Fruit fly (Drosophila melanogaster) whole organism, embryonic: ENCODE results near the gene Pc.
A peak's percentile ranks its signal among the peaks of the same experiment; 100 is the strongest.

Source experiments
- Aef1 ChIP-seq: fragments of 200-800 bp; sonication (Bioruptor generic); IDR thresholded peaks from 3 replicates; pipeline ENCODE4 v1.3.6; 2022; ENCODE audit warnings: missing biosample characterization, missing genetic modification characterization
- Awh ChIP-seq: fragments of 200-800 bp; sonication (Bioruptor generic); IDR thresholded peaks from 2 replicates; pipeline ENCODE4, ENCODE4 v1.3.6; 2022; ENCODE audit warnings: missing biosample characterization, missing genetic modification characterization
- Bgb ChIP-seq: fragments of 200-800 bp; sonication (Bioruptor generic); IDR thresholded peaks from 2 replicates; pipeline ENCODE4 v1.3.6; 2022; ENCODE audit warnings: missing biosample characterization, missing genetic modification characterization; ENCODE audit not compliant: partially characterized antibody
- CG10274 ChIP-seq: fragments of 200-800 bp; sonication (Bioruptor generic); optimal IDR thresholded peaks from 3 replicates; lab custom pipeline; 2017; ENCODE audit warnings: missing biosample characterization, mild to moderate bottlenecking, missing genetic modification characterization
- CG10321 ChIP-seq: fragments of 200-800 bp; sonication (Bioruptor generic); IDR thresholded peaks from 2 replicates; pipeline ENCODE4 v1.3.6; 2022; ENCODE audit warnings: missing biosample characterization, missing genetic modification characterization
- CG10959 ChIP-seq: fragments of 200-800 bp; sonication (Bioruptor generic); IDR thresholded peaks from 2 replicates; pipeline ENCODE4 v1.3.6; 2022; ENCODE audit warnings: missing biosample characterization, missing genetic modification characterization
- CG11560 ChIP-seq: fragments of 200-800 bp; sonication (Bioruptor generic); IDR thresholded peaks from 3 replicates; pipeline ENCODE4 v1.3.6; 2022; ENCODE audit warnings: missing biosample characterization, missing genetic modification characterization
- CG12219 ChIP-seq: fragments of 200-800 bp; sonication (Bioruptor generic); optimal IDR thresholded peaks from 3 replicates; lab custom pipeline; 2018; ENCODE audit warnings: missing biosample characterization, mild to moderate bottlenecking, missing genetic modification characterization
- CG12659 ChIP-seq: fragments of 200-800 bp; sonication (Bioruptor generic); optimal IDR thresholded peaks from 3 replicates; lab custom pipeline; 2017; ENCODE audit warnings: mild to moderate bottlenecking, missing biosample characterization, missing genetic modification reagents, missing genetic modification characterization
- CG13287 ChIP-seq: fragments of 200-800 bp; sonication (Bioruptor generic); IDR thresholded peaks from 2 replicates; pipeline ENCODE4 v1.3.6; 2022; ENCODE audit warnings: missing biosample characterization, missing genetic modification characterization; ENCODE audit not compliant: partially characterized antibody
- CG13424 ChIP-seq: fragments of 200-800 bp; sonication (Bioruptor generic); optimal IDR thresholded peaks from 2 replicates; lab custom pipeline; 2019; ENCODE audit warnings: missing biosample characterization, mild to moderate bottlenecking, missing genetic modification characterization, moderate library complexity
- CG13775 ChIP-seq: fragments of 200-800 bp; sonication (Bioruptor generic); optimal IDR thresholded peaks from 3 replicates; lab custom pipeline; 2017; ENCODE audit warnings: missing biosample characterization, mild to moderate bottlenecking, missing genetic modification characterization
- CG15514 ChIP-seq: fragments of 200-800 bp; sonication (Bioruptor generic); optimal IDR thresholded peaks from 3 replicates; lab custom pipeline; 2017; ENCODE audit warnings: missing biosample characterization, missing genetic modification characterization, mild to moderate bottlenecking, moderate library complexity, missing genetic modification reagents
- CG15601 ChIP-seq: fragments of 200-800 bp; sonication (Bioruptor generic); optimal IDR thresholded peaks from 3 replicates; lab custom pipeline; 2019; ENCODE audit warnings: missing biosample characterization, mild to moderate bottlenecking, missing genetic modification characterization, moderate library complexity
- CG17802 ChIP-seq: fragments of 200-800 bp; sonication (Bioruptor generic); optimal IDR thresholded peaks from 2 replicates; lab custom pipeline; 2018; ENCODE audit warnings: missing biosample characterization, mild to moderate bottlenecking, missing genetic modification characterization, moderate library complexity
- CG30431 ChIP-seq: fragments of 200-800 bp; sonication (Bioruptor generic); optimal IDR thresholded peaks from 2 replicates; lab custom pipeline; 2017; ENCODE audit warnings: missing biosample characterization, missing genetic modification characterization
- CG31388 ChIP-seq: fragments of 200-800 bp; sonication (Bioruptor generic); optimal IDR thresholded peaks from 2 replicates; lab custom pipeline; 2016; ENCODE audit warnings: missing biosample characterization, missing genetic modification characterization
- CG4424 ChIP-seq: fragments of 200-800 bp; sonication (Bioruptor generic); optimal IDR thresholded peaks from 3 replicates; lab custom pipeline; 2016; ENCODE audit warnings: missing biosample characterization, missing genetic modification characterization
- CG4617 ChIP-seq: fragments of 200-800 bp; sonication (Bioruptor generic); optimal IDR thresholded peaks from 3 replicates; lab custom pipeline; 2016; ENCODE audit warnings: missing biosample characterization, missing genetic modification characterization, borderline replicate concordance
- CG9437 ChIP-seq: fragments of 200-800 bp; sonication (Bioruptor generic); optimal IDR thresholded peaks from 2 replicates; lab custom pipeline; 2018; ENCODE audit warnings: missing biosample characterization, mild to moderate bottlenecking, missing genetic modification characterization
- Chrac-16 ChIP-seq: fragments of 200-800 bp; sonication (Bioruptor generic); optimal IDR thresholded peaks from 3 replicates; lab custom pipeline; 2016; ENCODE audit warnings: missing biosample characterization, missing genetic modification characterization
- D19B ChIP-seq: fragments of 200-800 bp; sonication (Bioruptor generic); optimal IDR thresholded peaks from 2 replicates; lab custom pipeline; 2017; ENCODE audit warnings: missing biosample characterization, mild to moderate bottlenecking, missing genetic modification characterization
- Elba2 ChIP-seq: fragments of 200-800 bp; sonication (Bioruptor generic); optimal IDR thresholded peaks from 3 replicates; lab custom pipeline; 2016; ENCODE audit warnings: missing biosample characterization, missing genetic modification characterization
- Fer2 ChIP-seq: fragments of 200-800 bp; sonication (Bioruptor generic); optimal IDR thresholded peaks from 2 replicates; lab custom pipeline; 2018; ENCODE audit warnings: missing biosample characterization, mild to moderate bottlenecking, missing genetic modification characterization, moderate library complexity
- H2.0 ChIP-seq: fragments of 200-800 bp; sonication (Bioruptor generic); IDR thresholded peaks from 2 replicates; pipeline ENCODE4 v1.3.6; 2022; ENCODE audit warnings: missing biosample characterization, missing genetic modification characterization
- HLHmδ ChIP-seq: fragments of 200-800 bp; sonication (Bioruptor generic); optimal IDR thresholded peaks from 2 replicates; lab custom pipeline; 2018; ENCODE audit warnings: missing biosample characterization, mild to moderate bottlenecking, missing genetic modification characterization, moderate library complexity
- Lhr ChIP-seq: fragments of 200-800 bp; sonication (Bioruptor generic); optimal IDR thresholded peaks from 3 replicates; lab custom pipeline; 2017; ENCODE audit warnings: mild to moderate bottlenecking, missing biosample characterization, missing genetic modification reagents, missing genetic modification characterization
- MTF-1 ChIP-seq: fragments of 200-800 bp; sonication (Bioruptor generic); optimal IDR thresholded peaks from 2 replicates; lab custom pipeline; 2018; ENCODE audit warnings: missing biosample characterization, mild to moderate bottlenecking, missing genetic modification characterization, borderline replicate concordance
- Nf-YB ChIP-seq: fragments of 200-800 bp; sonication (Bioruptor generic); optimal IDR thresholded peaks from 3 replicates; lab custom pipeline; 2019; ENCODE audit warnings: missing biosample characterization, mild to moderate bottlenecking, missing genetic modification characterization, moderate library complexity
- Trl ChIP-seq, 3 experiments: fragments of >200 bp in 2 of 3; fragments of 200-800 bp in 1 of 3; sonication (Bioruptor generic) in 1 of 3; optimal IDR thresholded peaks; 2 replicates in 1 of 3; 3 replicates in 2 of 3; lab custom pipeline; 2016 to 2017; ENCODE audit warnings: missing biosample characterization in 1 of 3, missing genetic modification characterization in 1 of 3
- amos ChIP-seq: fragments of 200-800 bp; sonication (Bioruptor generic); IDR thresholded peaks from 2 replicates; pipeline ENCODE4 v1.3.6; 2022; ENCODE audit warnings: missing biosample characterization, missing genetic modification characterization; ENCODE audit not compliant: partially characterized antibody
- cas ChIP-seq: fragments of 200-800 bp; sonication (Bioruptor generic); IDR thresholded peaks from 2 replicates; pipeline ENCODE4 v1.3.6; 2022; ENCODE audit warnings: missing biosample characterization, missing genetic modification characterization
- chm ChIP-seq: fragments of 200-800 bp; sonication (Bioruptor generic); IDR thresholded peaks from 2 replicates; pipeline ENCODE4 v1.3.6; 2022; ENCODE audit warnings: missing biosample characterization, missing genetic modification characterization
- crp ChIP-seq, 2 experiments: fragments of 200-800 bp; sonication (Bioruptor generic); optimal IDR thresholded peaks; 2 replicates in 1 of 2; 3 replicates in 1 of 2; lab custom pipeline; 2017; ENCODE audit warnings: missing biosample characterization in 2 of 2, missing genetic modification characterization in 2 of 2, mild to moderate bottlenecking in 1 of 2, moderate library complexity in 1 of 2
- cwo ChIP-seq: fragments of 200-800 bp; sonication (Bioruptor generic); optimal IDR thresholded peaks from 3 replicates; lab custom pipeline; 2017; ENCODE audit warnings: missing biosample characterization, missing genetic modification characterization, mild to moderate bottlenecking, moderate library complexity, missing genetic modification reagents
- dmrt11E ChIP-seq: fragments of 200-800 bp; sonication (Bioruptor generic); optimal IDR thresholded peaks from 3 replicates; lab custom pipeline; 2018; ENCODE audit warnings: missing biosample characterization, mild to moderate bottlenecking, missing genetic modification characterization, moderate library complexity
- en ChIP-seq: fragments of 200-800 bp; sonication (Bioruptor generic); optimal IDR thresholded peaks from 2 replicates; lab custom pipeline; 2016; ENCODE audit warnings: missing biosample characterization, missing genetic modification characterization
- grau ChIP-seq: fragments of 200-800 bp; optimal IDR thresholded peaks from 3 replicates; lab custom pipeline; 2019; ENCODE audit warnings: missing biosample characterization, mild to moderate bottlenecking, missing genetic modification characterization, moderate library complexity
- insv ChIP-seq, 2 experiments: fragments of 200-800 bp; sonication (Bioruptor generic); optimal IDR thresholded peaks; 3 replicates each; lab custom pipeline; 2016 to 2018; ENCODE audit warnings: missing biosample characterization in 2 of 2, missing genetic modification characterization in 2 of 2
- kay ChIP-seq: fragments of 200-800 bp; sonication (Bioruptor generic); optimal IDR thresholded peaks from 2 replicates; lab custom pipeline; 2016; ENCODE audit warnings: missing biosample characterization, missing genetic modification characterization
- lilli ChIP-seq: fragments of 200-800 bp; sonication (Bioruptor generic); optimal IDR thresholded peaks from 3 replicates; lab custom pipeline; 2016; ENCODE audit warnings: missing biosample characterization, missing genetic modification characterization
- nerfin-1 ChIP-seq: fragments of 200-800 bp; sonication (Bioruptor generic); optimal IDR thresholded peaks from 3 replicates; lab custom pipeline; 2019; ENCODE audit warnings: missing biosample characterization, mild to moderate bottlenecking, missing genetic modification characterization, moderate library complexity
- nom ChIP-seq: fragments of 200-800 bp; sonication (Bioruptor generic); optimal IDR thresholded peaks from 2 replicates; lab custom pipeline; 2017; ENCODE audit warnings: missing biosample characterization, missing genetic modification characterization, mild to moderate bottlenecking, moderate library complexity, missing genetic modification reagents
- scrt ChIP-seq: fragments of 200-800 bp; sonication (Bioruptor generic); optimal IDR thresholded peaks from 2 replicates; lab custom pipeline; 2018; ENCODE audit warnings: missing biosample characterization, mild to moderate bottlenecking, missing genetic modification characterization, moderate library complexity
- sens ChIP-seq: fragments of 200-800 bp; sonication (Bioruptor generic); peaks from one replicate; lab custom pipeline; 2016; ENCODE audit warnings: missing biosample characterization, missing genetic modification characterization
- sim ChIP-seq: fragments of 200-800 bp; sonication (Bioruptor generic); IDR thresholded peaks from 2 replicates; pipeline ENCODE4 v1.3.6; 2022; ENCODE audit warnings: missing biosample characterization, missing genetic modification characterization
- stwl ChIP-seq: fragments of 200-800 bp; sonication (Bioruptor generic); optimal IDR thresholded peaks from 3 replicates; lab custom pipeline; 2018; ENCODE audit warnings: missing biosample characterization, mild to moderate bottlenecking, missing genetic modification characterization, moderate library complexity
- vfl ChIP-seq: fragments of 200-800 bp; sonication (Bioruptor generic); optimal IDR thresholded peaks from 2 replicates; lab custom pipeline; 2016; ENCODE audit warnings: missing biosample characterization, missing genetic modification characterization
- wor ChIP-seq: fragments of 200-800 bp; sonication (Bioruptor generic); IDR thresholded peaks from 2 replicates; pipeline ENCODE4 v1.3.6; 2022; ENCODE audit warnings: missing biosample characterization, missing genetic modification characterization

Pc gene

DNA sequence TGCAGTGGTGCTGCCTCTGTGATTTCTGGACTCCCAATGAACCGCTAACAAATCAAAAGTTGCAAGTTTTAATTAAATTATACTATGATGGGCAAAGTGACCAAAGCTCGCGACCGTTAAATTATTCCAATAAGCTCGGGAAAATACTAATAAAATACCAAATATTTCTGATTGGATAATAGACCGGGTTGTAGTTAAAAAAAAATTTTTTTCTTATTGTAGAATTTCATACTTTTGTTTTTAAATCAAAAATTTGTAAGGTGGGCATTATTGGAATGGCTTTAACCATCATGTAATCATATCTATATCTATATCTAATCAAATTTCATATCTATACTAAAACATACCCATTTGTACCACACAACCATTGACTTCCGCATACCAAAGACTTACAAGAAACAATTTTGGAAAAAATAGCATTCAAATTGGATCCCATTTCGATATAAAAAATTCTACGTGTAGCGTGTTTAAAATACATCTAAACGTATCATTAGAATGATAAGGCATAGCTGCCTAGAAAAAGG is 49.9 kb downstream of the Pc start, which contains the start of gene CG9391 (continued):
- TF ChIP-seq Bgb (GFP tag; lab: Robert Waterston, UW) (no peak), CG4617 (GFP tag; lab: Kevin White, UChicago) (no peak), MTF-1 (GFP tag; lab: Kevin White, UChicago) (no peak), CG13424 (no peak), CG4424 (GFP tag; lab: Kevin White, UChicago) (no peak), CG10959 (GFP tag; lab: Robert Waterston, UW) (no peak), CG12659 (GFP tag; lab: Kevin White, UChicago) (peak; percentile 4), kay (no peak), Elba2 (GFP tag; lab: Kevin White, UChicago) (peak; percentile 40), Chrac-16 (no peak), insv (GFP tag; optimal IDR thresholded peaks at IDR 0.05; lab: Kevin White, UChicago) (peak in 1 of 2 experiments; percentile 80), Awh (GFP tag; lab: Robert Waterston, UW) (no peak), HLHmδ (GFP tag; lab: Kevin White, UChicago) (no peak), CG10274 (no peak), CG12219 (GFP tag; lab: Kevin White, UChicago) (no peak), scrt (GFP tag; lab: Kevin White, UChicago) (no peak), CG15601 (no peak), nerfin-1 (tag; lab: Kevin White, UChicago) (no peak), H2.0 (GFP tag; lab: Robert Waterston, UW) (no peak), CG13775 (GFP tag; lab: Kevin White, UChicago) (no peak), CG11560 (tag; lab: Robert Waterston, UW) (no peak), Lhr (GFP tag; lab: Kevin White, UChicago) (peak; percentile 27), sens (GFP tag; lab: Kevin White, UChicago) (peak; percentile 41), Aef1 (GFP tag; lab: Robert Waterston, UW) (no peak), CG15514 (no peak), Nf-YB (GFP tag; lab: Kevin White, UChicago) (peak; percentile 23), sim (GFP tag; lab: Robert Waterston, UW) (no peak), chm (GFP tag; lab: Robert Waterston, UW) (no peak), amos (GFP tag; lab: Robert Waterston, UW) (no peak), nom (GFP tag; lab: Kevin White, UChicago) (no peak), CG10321 (no peak), lilli (GFP tag; lab: Kevin White, UChicago) (no peak), CG9437 (GFP tag; lab: Kevin White, UChicago) (no peak), wor (GFP tag; lab: Robert Waterston, UW) (no peak), CG13287 (GFP tag; lab: Robert Waterston, UW) (peak; percentile 7; the same call in 1 of the 2 replicates), stwl (peak; percentile 51), en (GFP tag; lab: Kevin White, UChicago) (no peak), CG31388 (GFP tag; lab: Kevin White, UChicago) (no peak), Trl (optimal IDR thresholded peaks at IDR 0.05; lab: Kevin White, UChicago) (no peak), Trl (GFP tag; optimal IDR thresholded peaks at IDR 0.05; lab: Kevin White, UChicago) (no peak), cwo (GFP tag; lab: Kevin White, UChicago) (no peak), vfl (GFP tag; lab: Kevin White, UChicago) (no peak), Fer2 (tag; lab: Kevin White, UChicago) (no peak), D19B (GFP tag; lab: Kevin White, UChicago) (no peak), dmrt11E (tag; lab: Kevin White, UChicago) (no peak), CG30431 (GFP tag; lab: Kevin White, UChicago) (no peak), crp (GFP tag; optimal IDR thresholded peaks at IDR 0.05; lab: Kevin White, UChicago) (no peak), grau (tag; lab: Kevin White, UChicago) (no peak), CG17802 (tag; lab: Kevin White, UChicago) (no peak), cas (GFP tag; lab: Robert Waterston, UW) (no peak)
